Fruit fly (Drosophila melanogaster): Measurements from ENCODE around the gene Top1.
A peak's percentile ranks its signal among the peaks of the same experiment; 100 is the strongest.

Top1 gene

DNA sequence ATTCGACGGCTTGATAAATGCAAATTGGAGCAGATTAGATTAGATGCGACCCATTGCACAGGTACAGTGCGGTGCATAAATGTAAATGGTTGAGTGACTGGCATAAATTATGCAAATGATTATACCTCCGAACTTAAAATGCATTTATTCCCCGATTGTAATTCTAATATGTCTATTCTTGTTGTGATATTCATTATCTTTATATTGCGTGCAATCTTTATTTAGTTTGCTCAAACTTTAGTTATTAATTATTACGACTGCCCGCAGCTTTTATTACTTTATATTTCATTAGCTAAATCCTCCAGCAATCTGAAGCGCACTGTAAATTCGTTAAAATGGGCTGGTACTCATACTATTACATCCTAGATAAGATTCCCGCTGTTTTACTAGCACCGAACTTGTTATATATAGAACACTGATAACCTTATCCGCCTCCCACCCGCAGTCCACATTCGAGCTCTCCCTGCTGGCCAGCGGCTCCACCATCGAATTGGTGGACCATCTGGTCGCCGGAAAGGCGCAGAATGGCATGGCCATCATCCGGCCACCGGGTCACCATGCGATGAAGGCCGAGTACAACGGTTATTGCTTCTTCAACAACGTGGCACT, 16.7 kb downstream of the Top1 start (continued):
- TF ChIP-seq lab (GFP tag; optimal IDR thresholded peaks at IDR 0.05) = no peak
- TF ChIP-seq mirr (GFP tag; optimal IDR thresholded peaks at IDR 0.05) = peak; percentile 5
- TF ChIP-seq al (GFP tag; IDR thresholded peaks at IDR 0.05) = no peak
- TF ChIP-seq CG12659 (GFP tag; optimal IDR thresholded peaks at IDR 0.05) = no peak
- TF ChIP-seq Fer3 (tag; optimal IDR thresholded peaks at IDR 0.05) = no peak
- TF ChIP-seq crol (GFP tag; IDR thresholded peaks at IDR 0.05) = 0 out of 2 replicates have a peak, but pooled peaks have one; percentile 14
- TF ChIP-seq ind (GFP tag; optimal IDR thresholded peaks at IDR 0.05) = no peak
- TF ChIP-seq exex (tag; optimal IDR thresholded peaks at IDR 0.05) = peak; percentile 73
- TF ChIP-seq fru (optimal IDR thresholded peaks at IDR 0.05) = no peak
- TF ChIP-seq sug (tag; optimal IDR thresholded peaks at IDR 0.05) = peak; percentile 44
- TF ChIP-seq CG15514 (GFP tag; optimal IDR thresholded peaks at IDR 0.05) = peak; percentile 20
- TF ChIP-seq nerfin-2 (GFP tag; IDR thresholded peaks at IDR 0.05; ENCODE audit: partially characterized antibody) = no peak

- TF ChIP-seq BEAF-32 (GFP tag; optimal IDR thresholded peaks at IDR 0.05) = peak; percentile 31
- no peak for TF ChIP-seq Dip2 (GFP tag; IDR thresholded peaks at IDR 0.05)
- TF ChIP-seq bbx (GFP tag; IDR thresholded peaks at IDR 0.05; ENCODE audit: partially characterized antibody) = 0 out of 2 replicates have a peak, but pooled peaks have one; percentile 8
- TF ChIP-seq CG13424 (tag; optimal IDR thresholded peaks at IDR 0.05) = no peak
- TF ChIP-seq pzg (GFP tag; optimal IDR thresholded peaks at IDR 0.05) = no peak
- TF ChIP-seq z (GFP tag; IDR thresholded peaks at IDR 0.05) = no peak
- no peak for TF ChIP-seq CG7928 (GFP tag; optimal IDR thresholded peaks at IDR 0.05)
- TF ChIP-seq sisA (GFP tag; IDR thresholded peaks at IDR 0.05) = no peak
- TF ChIP-seq CG17186 (GFP tag; optimal IDR thresholded peaks at IDR 0.05) = no peak
- no peak for TF ChIP-seq Atf-2 (GFP tag; optimal IDR thresholded peaks at IDR 0.05)
- no peak for TF ChIP-seq Bgb (GFP tag; IDR thresholded peaks at IDR 0.05; ENCODE audit: partially characterized antibody)
- no peak for TF ChIP-seq CG2120 (GFP tag; optimal IDR thresholded peaks at IDR 0.05)
- no peak for TF ChIP-seq ro (GFP tag; IDR thresholded peaks at IDR 0.05)
- no peak for TF ChIP-seq Poxn (GFP tag; IDR thresholded peaks at IDR 0.05)
- no peak for TF ChIP-seq Mrtf (GFP tag; IDR thresholded peaks at IDR 0.05)
- no peak for TF ChIP-seq D (optimal IDR thresholded peaks at IDR 0.05)
- no peak for TF ChIP-seq D (GFP tag; optimal IDR thresholded peaks at IDR 0.05)
- TF ChIP-seq CG6813 (GFP tag; optimal IDR thresholded peaks at IDR 0.05) = no peak
- no peak for TF ChIP-seq CG1792 (GFP tag; optimal IDR thresholded peaks at IDR 0.05)
- TF ChIP-seq fu2 (GFP tag; optimal IDR thresholded peaks at IDR 0.05) = no peak
- no peak for TF ChIP-seq ken (GFP tag; IDR thresholded peaks at IDR 0.05)
- no peak for TF ChIP-seq CG14441 (GFP tag; IDR thresholded peaks at IDR 0.05)
- TF ChIP-seq ERR (GFP tag; optimal IDR thresholded peaks at IDR 0.05) = no peak
- TF ChIP-seq kay (GFP tag; optimal IDR thresholded peaks at IDR 0.05) = no peak
- no peak for TF ChIP-seq Lhr (GFP tag; optimal IDR thresholded peaks at IDR 0.05)
- TF ChIP-seq p53 (GFP tag; optimal IDR thresholded peaks at IDR 0.05) = no peak
- TF ChIP-seq CG11456 (GFP tag; IDR thresholded peaks at IDR 0.05) = no peak
- TF ChIP-seq esg (GFP tag; conservative IDR thresholded peaks at IDR 0.05) = no peak
- TF ChIP-seq Xbp1 (GFP tag; optimal IDR thresholded peaks at IDR 0.05) = no peak
- TF ChIP-seq CG1024 (GFP tag; IDR thresholded peaks at IDR 0.05) = no peak
- peak; percentile 14; the same call in 1 of the 2 replicates for TF ChIP-seq Scr (GFP tag; IDR thresholded peaks at IDR 0.05; ENCODE audit: partially characterized antibody)
- peak; percentile 16 for TF ChIP-seq Sry-δ (GFP tag; optimal IDR thresholded peaks at IDR 0.05)
- no peak for TF ChIP-seq Antp (GFP tag; optimal IDR thresholded peaks at IDR 0.05)
- TF ChIP-seq CG4617 (GFP tag; optimal IDR thresholded peaks at IDR 0.05; ENCODE audit: borderline replicate concordance) = no peak
- TF ChIP-seq ATbp (GFP tag; optimal IDR thresholded peaks at IDR 0.05) = no peak
- TF ChIP-seq Myb (GFP tag; optimal IDR thresholded peaks at IDR 0.05) = no peak
- no peak for TF ChIP-seq CG8290 (GFP tag; optimal IDR thresholded peaks at IDR 0.05)
- TF ChIP-seq CG8290 (tag; optimal IDR thresholded peaks at IDR 0.05) = no peak
- TF ChIP-seq CG3407 (GFP tag; optimal IDR thresholded peaks at IDR 0.05) = no peak
These were observed 22.7 kb downstream of the Top1 start, which contains the start of gene CG9123 for dm6 chrX:15342017-15342416. Gene CG9123 (minus strand): TSS chrX:15342117.
